Fruit fly (Drosophila melanogaster) whole organism, embryonic: ENCODE data around the gene FucTA.

Source experiments
- Aef1 ChIP-seq: fragments of 200-800 bp; sonication (Bioruptor generic); IDR thresholded peaks from 3 replicates; pipeline ENCODE4 v1.3.6; 2022; ENCODE audit warnings: missing biosample characterization, missing genetic modification characterization
- Atf-2 ChIP-seq: fragments of 200-800 bp; sonication (Bioruptor generic); optimal IDR thresholded peaks from 2 replicates; lab custom pipeline; 2016; ENCODE audit warnings: missing biosample characterization, missing genetic modification characterization
- Atf6 ChIP-seq: fragments of 200-800 bp; sonication (Bioruptor generic); IDR thresholded peaks from 2 replicates; pipeline ENCODE4 v1.3.6; 2022; ENCODE audit warnings: missing biosample characterization, missing genetic modification characterization
- CG10274 ChIP-seq: fragments of 200-800 bp; sonication (Bioruptor generic); optimal IDR thresholded peaks from 3 replicates; lab custom pipeline; 2017; ENCODE audit warnings: missing biosample characterization, mild to moderate bottlenecking, missing genetic modification characterization
- CG10366 ChIP-seq: fragments of 200-800 bp; sonication (Bioruptor generic); IDR thresholded peaks from 2 replicates; pipeline ENCODE4 v1.3.6; 2022; ENCODE audit warnings: missing biosample characterization, missing genetic modification characterization
- CG11093 ChIP-seq: fragments of 200-800 bp; sonication (Bioruptor generic); IDR thresholded peaks from 3 replicates; pipeline ENCODE4 v1.3.6; 2022; ENCODE audit warnings: missing biosample characterization, missing genetic modification characterization
- CG11696 ChIP-seq: fragments of 200-800 bp; sonication (Bioruptor generic); IDR thresholded peaks from 2 replicates; pipeline ENCODE4 v1.3.6; 2022; ENCODE audit warnings: missing biosample characterization, missing genetic modification characterization
- CG12236 ChIP-seq: fragments of 200-800 bp; sonication (Bioruptor generic); optimal IDR thresholded peaks from 2 replicates; lab custom pipeline; 2016; ENCODE audit warnings: missing biosample characterization, missing genetic modification characterization
- CG15514 ChIP-seq: fragments of 200-800 bp; sonication (Bioruptor generic); optimal IDR thresholded peaks from 3 replicates; lab custom pipeline; 2017; ENCODE audit warnings: missing biosample characterization, missing genetic modification characterization, mild to moderate bottlenecking, moderate library complexity, missing genetic modification reagents
- CG17328 ChIP-seq: fragments of 200-800 bp; sonication (Bioruptor generic); IDR thresholded peaks from 2 replicates; pipeline ENCODE4 v1.3.6; 2022; ENCODE audit warnings: missing biosample characterization, missing genetic modification characterization
- CG17912 ChIP-seq: fragments of 200-800 bp; sonication (Bioruptor generic); optimal IDR thresholded peaks from 2 replicates; lab custom pipeline; 2018; ENCODE audit warnings: missing biosample characterization, mild to moderate bottlenecking, missing genetic modification characterization
- CG18764 ChIP-seq: fragments of 200-800 bp; sonication (Bioruptor generic); optimal IDR thresholded peaks from 3 replicates; lab custom pipeline; 2016; ENCODE audit warnings: missing biosample characterization, missing genetic modification characterization
- CG2875 ChIP-seq: fragments of 200-800 bp; sonication (Bioruptor generic); optimal IDR thresholded peaks from 2 replicates; lab custom pipeline; 2017; ENCODE audit warnings: missing biosample characterization, mild to moderate bottlenecking, missing genetic modification characterization, missing genetic modification reagents
- CG31365 ChIP-seq: fragments of 200-800 bp; sonication (Bioruptor generic); optimal IDR thresholded peaks from 2 replicates; lab custom pipeline; 2018; ENCODE audit warnings: missing biosample characterization, mild to moderate bottlenecking, missing genetic modification characterization
- CG34376 ChIP-seq: fragments of 200-800 bp; sonication (Bioruptor generic); optimal IDR thresholded peaks from 2 replicates; lab custom pipeline; 2018; ENCODE audit warnings: missing biosample characterization, mild to moderate bottlenecking, missing genetic modification characterization
- CG3995 ChIP-seq: fragments of 200-800 bp; sonication (Bioruptor generic); optimal IDR thresholded peaks from 3 replicates; lab custom pipeline; 2016; ENCODE audit warnings: missing biosample characterization, missing genetic modification characterization
- CG4424 ChIP-seq: fragments of 200-800 bp; sonication (Bioruptor generic); optimal IDR thresholded peaks from 3 replicates; lab custom pipeline; 2016; ENCODE audit warnings: missing biosample characterization, missing genetic modification characterization
- CG6683 ChIP-seq: fragments of 200-800 bp; sonication (Bioruptor generic); optimal IDR thresholded peaks from 2 replicates; lab custom pipeline; 2017; ENCODE audit warnings: missing biosample characterization, mild to moderate bottlenecking, missing genetic modification characterization, missing genetic modification reagents
- CG9797 ChIP-seq: fragments of 200-800 bp; sonication (Bioruptor generic); optimal IDR thresholded peaks from 3 replicates; lab custom pipeline; 2018; ENCODE audit warnings: missing biosample characterization, mild to moderate bottlenecking, missing genetic modification characterization
- MBD-R2 ChIP-seq: fragments of 200-800 bp; sonication (Bioruptor generic); IDR thresholded peaks from 2 replicates; pipeline ENCODE4 v1.3.6; 2022; ENCODE audit warnings: missing biosample characterization, missing genetic modification characterization
- NC2α ChIP-seq: fragments of 200-800 bp; sonication (Bioruptor generic); optimal IDR thresholded peaks from 2 replicates; lab custom pipeline; 2016; ENCODE audit warnings: missing biosample characterization, missing genetic modification characterization
- NK7.1 ChIP-seq: fragments of 200-800 bp; sonication (Bioruptor generic); optimal IDR thresholded peaks from 3 replicates; lab custom pipeline; 2016; ENCODE audit warnings: missing biosample characterization, missing genetic modification characterization
- PHDP ChIP-seq: fragments of 200-800 bp; sonication (Bioruptor generic); optimal IDR thresholded peaks from 3 replicates; lab custom pipeline; 2018; ENCODE audit warnings: missing biosample characterization, mild to moderate bottlenecking, missing genetic modification characterization, moderate library complexity
- Trl ChIP-seq, 3 experiments: fragments of >200 bp in 2 of 3; fragments of 200-800 bp in 1 of 3; sonication (Bioruptor generic) in 1 of 3; optimal IDR thresholded peaks; 2 replicates in 1 of 3; 3 replicates in 2 of 3; lab custom pipeline; 2016 to 2017; ENCODE audit warnings: missing biosample characterization in 1 of 3, missing genetic modification characterization in 1 of 3
- bsh ChIP-seq, 2 experiments: fragments of 200-800 bp; sonication (Bioruptor generic); optimal IDR thresholded peaks; 2 replicates each; lab custom pipeline; 2017 to 2018; ENCODE audit warnings: mild to moderate bottlenecking in 2 of 2, missing biosample characterization in 2 of 2, missing genetic modification characterization in 2 of 2, moderate library complexity in 1 of 2
- btn ChIP-seq: fragments of 200-800 bp; sonication (Bioruptor generic); optimal IDR thresholded peaks from 2 replicates; lab custom pipeline; 2016; ENCODE audit warnings: missing biosample characterization, missing genetic modification characterization
- cg ChIP-seq: fragments of 200-800 bp; sonication (Bioruptor generic); optimal IDR thresholded peaks from 3 replicates; lab custom pipeline; 2019; ENCODE audit warnings: missing biosample characterization, mild to moderate bottlenecking, missing genetic modification characterization, moderate library complexity
- chn ChIP-seq: fragments of 200-800 bp; sonication (Bioruptor generic); optimal IDR thresholded peaks from 2 replicates; lab custom pipeline; 2016; ENCODE audit warnings: missing biosample characterization, missing genetic modification characterization
- grn ChIP-seq: fragments of 200-800 bp; sonication (Bioruptor generic); optimal IDR thresholded peaks from 3 replicates; lab custom pipeline; 2017; ENCODE audit warnings: missing biosample characterization, missing genetic modification characterization
- gro ChIP-seq: fragments of 200-800 bp; sonication (Bioruptor generic); optimal IDR thresholded peaks from 2 replicates; lab custom pipeline; 2016; ENCODE audit warnings: missing biosample characterization, missing genetic modification characterization
- gt ChIP-seq: fragments of 200-800 bp; sonication (Bioruptor generic); IDR thresholded peaks from 2 replicates; pipeline ENCODE4 v1.3.6; 2022; ENCODE audit warnings: missing biosample characterization, missing genetic modification characterization
- hb ChIP-seq: fragments of 200-800 bp; sonication (Bioruptor generic); IDR thresholded peaks from 3 replicates; pipeline ENCODE4 v1.3.6; 2022; ENCODE audit warnings: missing biosample characterization, missing genetic modification characterization; ENCODE audit not compliant: partially characterized antibody
- jing ChIP-seq: fragments of 200-800 bp; sonication (Bioruptor generic); optimal IDR thresholded peaks from 2 replicates; lab custom pipeline; 2018; ENCODE audit warnings: missing biosample characterization, mild to moderate bottlenecking, missing genetic modification characterization
- jumu ChIP-seq: fragments of 200-800 bp; sonication (Bioruptor generic); optimal IDR thresholded peaks from 3 replicates; lab custom pipeline; 2016; ENCODE audit warnings: missing biosample characterization, missing genetic modification characterization
- kah ChIP-seq: fragments of 200-800 bp; sonication (Bioruptor generic); optimal IDR thresholded peaks from 2 replicates; lab custom pipeline; 2018; ENCODE audit warnings: missing biosample characterization, mild to moderate bottlenecking, missing genetic modification characterization
- oc ChIP-seq: fragments of 200-800 bp; sonication (Bioruptor generic); optimal IDR thresholded peaks from 2 replicates; lab custom pipeline; 2018; ENCODE audit warnings: missing biosample characterization, mild to moderate bottlenecking, missing genetic modification characterization, moderate library complexity
- rib ChIP-seq: fragments of 200-800 bp; sonication (Bioruptor generic); IDR thresholded peaks from 2 replicates; pipeline ENCODE4 v1.3.6; 2022; ENCODE audit warnings: missing biosample characterization, missing genetic modification characterization
- salm ChIP-seq: fragments of 200-800 bp; sonication (Bioruptor generic); optimal IDR thresholded peaks from 2 replicates; lab custom pipeline; 2018; ENCODE audit warnings: missing biosample characterization, mild to moderate bottlenecking, missing genetic modification characterization
- sens-2 ChIP-seq: fragments of 200-800 bp; sonication (Bioruptor generic); IDR thresholded peaks from 2 replicates; pipeline ENCODE4 v1.3.6; 2022; ENCODE audit warnings: missing biosample characterization, missing genetic modification characterization
- sna ChIP-seq: fragments of 200-800 bp; sonication (Bioruptor generic); IDR thresholded peaks from 2 replicates; pipeline ENCODE4 v1.3.6; 2022; ENCODE audit warnings: missing biosample characterization, missing genetic modification characterization; ENCODE audit not compliant: partially characterized antibody
- ssp ChIP-seq: fragments of 200-800 bp; sonication (Bioruptor generic); IDR thresholded peaks from 2 replicates; pipeline ENCODE4 v1.3.6; 2022; ENCODE audit warnings: missing biosample characterization, missing genetic modification characterization
- tin ChIP-seq: fragments of 200-800 bp; sonication (Bioruptor generic); optimal IDR thresholded peaks from 3 replicates; lab custom pipeline; 2016; ENCODE audit warnings: missing biosample characterization, missing genetic modification characterization
- trh ChIP-seq: fragments of 200-800 bp; sonication (Bioruptor generic); optimal IDR thresholded peaks from 2 replicates; lab custom pipeline; 2016; ENCODE audit warnings: missing biosample characterization, missing genetic modification characterization
- ttk ChIP-seq: fragments of 200-800 bp; sonication (Bioruptor generic); IDR thresholded peaks from 2 replicates; pipeline ENCODE4 v2.1.2; 2022; ENCODE audit warnings: missing biosample characterization, missing genetic modification characterization
- vfl ChIP-seq: fragments of 200-800 bp; sonication (Bioruptor generic); optimal IDR thresholded peaks from 2 replicates; lab custom pipeline; 2016; ENCODE audit warnings: missing biosample characterization, missing genetic modification characterization
- wor ChIP-seq: fragments of 200-800 bp; sonication (Bioruptor generic); IDR thresholded peaks from 2 replicates; pipeline ENCODE4 v1.3.6; 2022; ENCODE audit warnings: missing biosample characterization, missing genetic modification characterization
- yki ChIP-seq: fragments of >200 bp; optimal IDR thresholded peaks from 3 replicates; lab custom pipeline; 2018
- zen ChIP-seq: fragments of 200-800 bp; sonication (Bioruptor generic); optimal IDR thresholded peaks from 3 replicates; lab custom pipeline; 2018; ENCODE audit warnings: missing biosample characterization, mild to moderate bottlenecking, missing genetic modification characterization, moderate library complexity
- zfh1 ChIP-seq: fragments of 200-800 bp; sonication (Bioruptor generic); IDR thresholded peaks from 3 replicates; pipeline ENCODE4 v1.3.6; 2022; ENCODE audit warnings: missing biosample characterization, missing genetic modification characterization
- zfh2 ChIP-seq: fragments of 200-800 bp; sonication (Bioruptor generic); optimal IDR thresholded peaks from 2 replicates; lab custom pipeline; 2016; ENCODE audit warnings: missing biosample characterization, missing genetic modification characterization

FucTA gene

DNA sequence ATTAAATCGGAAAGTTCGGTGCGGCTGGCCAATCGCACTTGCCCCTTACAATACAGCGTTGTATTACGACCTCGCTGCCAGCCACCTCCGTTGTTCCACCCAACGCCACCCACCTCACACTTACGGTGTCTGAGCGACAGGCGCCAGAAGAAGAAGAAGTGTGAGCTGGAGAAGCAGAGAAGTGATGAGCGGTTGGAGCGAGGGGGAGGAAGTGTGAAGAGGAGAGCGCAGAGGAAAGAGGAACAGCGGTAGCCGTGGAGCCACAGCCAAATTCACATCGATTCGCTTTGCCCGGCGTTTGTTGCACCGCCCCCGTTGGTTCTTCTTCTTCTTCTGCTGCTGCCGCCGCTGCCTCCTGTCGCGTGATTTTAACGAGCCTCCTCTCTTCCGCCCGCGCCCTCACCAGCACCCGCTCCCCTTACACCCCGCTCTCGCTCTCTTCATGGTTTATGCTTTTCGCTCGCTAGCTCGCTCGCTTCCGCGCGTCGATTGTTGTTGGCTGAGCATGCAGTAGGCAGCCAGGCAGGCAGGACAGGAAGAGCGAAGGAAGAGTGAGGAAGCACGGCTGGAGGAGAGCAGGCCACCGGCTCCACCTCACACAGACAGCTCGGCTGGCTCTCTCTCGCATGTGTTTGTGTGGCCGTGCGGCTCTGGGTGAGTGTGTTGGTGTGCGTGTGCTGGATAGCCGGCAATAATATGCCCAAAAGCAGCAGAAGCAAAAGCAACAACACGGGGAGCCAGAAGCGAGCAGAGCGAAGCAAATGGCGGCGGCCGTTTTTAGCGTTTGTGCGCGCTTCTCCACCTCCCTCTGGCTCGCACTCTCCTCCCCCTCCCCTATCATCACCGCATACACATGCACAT is 42.7 kb upstream of the FucTA start (continued):
- TF ChIP-seq trh (GFP tag; lab: Kevin White, UChicago): no peak
- TF ChIP-seq salm: no peak
- no peak for TF ChIP-seq chn (GFP tag; lab: Kevin White, UChicago)
- no peak for TF ChIP-seq CG11093
- no peak for TF ChIP-seq gro (GFP tag; lab: Kevin White, UChicago)
- no peak for TF ChIP-seq NC2α (GFP tag; lab: Kevin White, UChicago)
- TF ChIP-seq CG15514 (GFP tag; lab: Kevin White, UChicago): no peak
- peak; percentile 70 to 81 for TF ChIP-seq Trl (optimal IDR thresholded peaks at IDR 0.05; lab: Kevin White, UChicago)
- TF ChIP-seq Trl (GFP tag; optimal IDR thresholded peaks at IDR 0.05; lab: Kevin White, UChicago): no peak
- no peak for TF ChIP-seq zfh1
- no peak for TF ChIP-seq CG4424 (GFP tag; lab: Kevin White, UChicago)
- no peak for TF ChIP-seq CG11696 (GFP tag; lab: Robert Waterston, UW)
- no peak for TF ChIP-seq Aef1 (GFP tag; lab: Robert Waterston, UW)
- TF ChIP-seq Atf-2: no peak
- TF ChIP-seq Atf6 (GFP tag; lab: Robert Waterston, UW): no peak
- no peak for TF ChIP-seq CG9797 (GFP tag; lab: Kevin White, UChicago)
- TF ChIP-seq PHDP (tag; lab: Kevin White, UChicago): no peak
- peak; percentile 43; the same call in 1 of the 2 replicates for TF ChIP-seq sens-2 (GFP tag; lab: Robert Waterston, UW)
- TF ChIP-seq kah (GFP tag; lab: Kevin White, UChicago): no peak
- TF ChIP-seq CG18764 (GFP tag; lab: Kevin White, UChicago): no peak
- TF ChIP-seq MBD-R2: 0 out of 2 replicates have a peak, but pooled peaks have one; percentile 18
- TF ChIP-seq btn (GFP tag; lab: Kevin White, UChicago): no peak
- TF ChIP-seq yki (lab: Kevin White, UChicago): peak; percentile 26
- TF ChIP-seq CG10274: no peak
- no peak for TF ChIP-seq hb (GFP tag; lab: Robert Waterston, UW)
- no peak for TF ChIP-seq CG34376
- TF ChIP-seq wor (GFP tag; lab: Robert Waterston, UW): no peak
- TF ChIP-seq NK7.1 (GFP tag; lab: Kevin White, UChicago): no peak
- TF ChIP-seq sna: no peak; the same call in 1 of the 2 replicates
- no peak for TF ChIP-seq grn (GFP tag; lab: Kevin White, UChicago)
- TF ChIP-seq CG10366 (GFP tag; lab: Robert Waterston, UW): no peak
- no peak for TF ChIP-seq CG12236 (GFP tag; lab: Kevin White, UChicago)
- no peak for TF ChIP-seq zen (tag; lab: Kevin White, UChicago)
- peak in 1 of 2 experiments; percentile 28 for TF ChIP-seq bsh (GFP tag; optimal IDR thresholded peaks at IDR 0.05; lab: Kevin White, UChicago)
- no peak for TF ChIP-seq CG31365
- TF ChIP-seq oc (tag; lab: Kevin White, UChicago): no peak
- TF ChIP-seq vfl (GFP tag; lab: Kevin White, UChicago): no peak
- no peak for TF ChIP-seq jing (GFP tag; lab: Kevin White, UChicago)
- TF ChIP-seq tin: no peak
- TF ChIP-seq CG2875: no peak
- no peak for TF ChIP-seq gt (GFP tag; lab: Robert Waterston, UW)
- no peak for TF ChIP-seq ssp
- no peak for TF ChIP-seq CG3995
- TF ChIP-seq zfh2 (GFP tag; lab: Kevin White, UChicago): no peak
- no peak for TF ChIP-seq CG17912 (GFP tag; lab: Kevin White, UChicago)
- no peak for TF ChIP-seq CG6683 (GFP tag; lab: Kevin White, UChicago)
- TF ChIP-seq CG17328 (GFP tag; lab: Robert Waterston, UW): 0 out of 2 replicates have a peak, but pooled peaks have one; percentile 11
- peak; percentile 92 for TF ChIP-seq cg (GFP tag; lab: Kevin White, UChicago)
- no peak for TF ChIP-seq rib (GFP tag; lab: Robert Waterston, UW)
- no peak for TF ChIP-seq ttk (GFP tag; lab: Robert Waterston, UW)
- no peak for TF ChIP-seq jumu
